Worm (Caenorhabditis elegans): ENCODE measurements around the gene M142.5.

DNA sequence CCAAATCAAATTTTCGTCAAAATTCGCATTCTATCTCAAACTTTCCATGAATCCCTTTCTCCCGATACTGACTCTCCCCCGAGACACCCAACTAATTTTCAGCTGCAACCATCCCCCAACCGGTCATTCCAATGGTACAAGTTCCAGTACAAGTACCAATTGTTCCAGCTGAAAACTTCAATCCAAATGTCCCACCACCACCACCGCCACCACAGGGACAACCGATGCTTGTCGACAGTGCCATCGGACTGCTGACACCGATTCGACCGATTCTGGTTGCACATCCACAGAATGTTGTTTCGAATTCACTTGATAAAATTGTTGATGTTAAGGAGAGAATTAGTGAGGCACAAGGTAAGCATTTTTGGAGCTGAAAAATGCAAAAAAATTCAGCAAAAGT is 14.5 kb downstream of the M142.5 start:
- no peak for TF ChIP-seq him-1 (tag; optimal IDR thresholded peaks at IDR 0.05)
- TF ChIP-seq W03F9.2 (tag; optimal IDR thresholded peaks at IDR 0.05) = no peak
- TF ChIP-seq dao-5 (tag; optimal IDR thresholded peaks at IDR 0.05) = no peak
